Worm (Caenorhabditis elegans): ENCODE measurements around the gene T24H7.8.

Gene T24H7.8

ce11 chrII:6241758-6242157 lies at the start of gene T24H7.8:
T24H7.8 (plus strand) TSS chrII:6242058.
- no peak for TF ChIP-seq ceh-82 (tag; optimal IDR thresholded peaks at IDR 0.05)
- TF ChIP-seq nhr-47 (tag; optimal IDR thresholded peaks at IDR 0.05) = no peak
- no peak for TF ChIP-seq hlh-4 (tag; optimal IDR thresholded peaks at IDR 0.05)
- TF ChIP-seq nhr-77 (tag; optimal IDR thresholded peaks at IDR 0.05) = no peak
- TF ChIP-seq unc-130 (tag; optimal IDR thresholded peaks at IDR 0.05) = no peak
- TF ChIP-seq ceh-90 (tag; optimal IDR thresholded peaks at IDR 0.05) = no peak
- TF ChIP-seq nhr-85 (tag) = no peak
- TF ChIP-seq Y116A8C.19 (tag; optimal IDR thresholded peaks at IDR 0.05; ENCODE audit: borderline replicate concordance) = no peak
- no peak for TF ChIP-seq tlp-1 (tag; optimal IDR thresholded peaks at IDR 0.05)
- TF ChIP-seq unc-30 (tag; optimal IDR thresholded peaks at IDR 0.05) = no peak

- no peak for TF ChIP-seq unc-98 (GFP tag; IDR thresholded peaks at IDR 0.05)
- no peak for TF ChIP-seq sup-37 (GFP tag; optimal IDR thresholded peaks at IDR 0.05)
- TF ChIP-seq nhr-11 (tag; optimal IDR thresholded peaks at IDR 0.05) = no peak
- no peak for TF ChIP-seq ets-5 (GFP tag; IDR thresholded peaks at IDR 0.05)
- no peak for TF ChIP-seq nhr-71 (tag; optimal IDR thresholded peaks at IDR 0.05)
- no peak for TF ChIP-seq skn-1 (tag; optimal IDR thresholded peaks at IDR 0.05)
- no peak for TF ChIP-seq fos-1 (tag; optimal IDR thresholded peaks at IDR 0.05)
- TF ChIP-seq nhr-77 (tag; optimal IDR thresholded peaks at IDR 0.05) = no peak
- no peak for TF ChIP-seq elt-2 (tag; optimal IDR thresholded peaks at IDR 0.05)
Measured at ce11 chrII:6192484-6192883, 49.4 kb upstream of the T24H7.8 start, which contains the start of gene cpb-2. cpb-2 (plus strand) TSS chrII:6192784.

ce11 chrII:6196875-6197274 lies 45.0 kb upstream of the T24H7.8 start, which contains the start of the genes rbmx-2 and C30B5.2:
rbmx-2 (minus strand) TSS chrII:6196948.
C30B5.2 (plus strand) TSS chrII:6197180.
- TF ChIP-seq alr-1 (tag; optimal IDR thresholded peaks at IDR 0.05; ENCODE audit: borderline replicate concordance) = no peak
- peak; percentile 51 for TF ChIP-seq blmp-1 (tag; optimal IDR thresholded peaks at IDR 0.05)
- no peak for TF ChIP-seq egl-13 (tag; optimal IDR thresholded peaks at IDR 0.05)
- TF ChIP-seq dpl-1 (GFP tag; optimal IDR thresholded peaks at IDR 0.05) = peak; percentile 46 to 69 (median 67)
- no peak for TF ChIP-seq ces-1 (GFP tag; optimal IDR thresholded peaks at IDR 0.05)
- peak; percentile 41 for TF ChIP-seq nhr-20 (tag; optimal IDR thresholded peaks at IDR 0.05)
- TF ChIP-seq isw-1 (GFP tag; IDR thresholded peaks at IDR 0.05) = no peak
- TF ChIP-seq unc-130 (tag; optimal IDR thresholded peaks at IDR 0.05) = peak; percentile 19
- TF ChIP-seq lsy-2 (tag; optimal IDR thresholded peaks at IDR 0.05) = peak; percentile 83 to 94
- peak in 1 of 6 experiments; percentile 37 for TF ChIP-seq elt-3 (tag; optimal IDR thresholded peaks at IDR 0.05)
- TF ChIP-seq xbp-1 (tag; optimal IDR thresholded peaks at IDR 0.05) = peak; percentile 37
- TF ChIP-seq ceh-82 (tag; optimal IDR thresholded peaks at IDR 0.05) = peak in 2 of 3 experiments; percentile 31 to 36
- TF ChIP-seq C16A3.4 (tag; optimal IDR thresholded peaks at IDR 0.05) = peak; percentile 41
- peak; percentile 42 for TF ChIP-seq rnt-1 (tag; optimal IDR thresholded peaks at IDR 0.05)
- TF ChIP-seq grh-1 (GFP tag; IDR thresholded peaks at IDR 0.05) = no peak
- TF ChIP-seq snpc-4 (tag; optimal IDR thresholded peaks at IDR 0.05) = no peak
- TF ChIP-seq ceh-8 (GFP tag; optimal IDR thresholded peaks at IDR 0.05) = no peak
- peak; percentile 65 to 68 for TF ChIP-seq efl-1 (optimal IDR thresholded peaks at IDR 0.05)
- peak; percentile 66 to 95 for TF ChIP-seq efl-1 (GFP tag; optimal IDR thresholded peaks at IDR 0.05 in 1 of 2)
- peak; percentile 37 to 69 for TF ChIP-seq lin-35 (GFP tag; optimal IDR thresholded peaks at IDR 0.05)
- TF ChIP-seq irx-1 (tag; optimal IDR thresholded peaks at IDR 0.05) = peak; percentile 1
- TF ChIP-seq unc-86 (tag; optimal IDR thresholded peaks at IDR 0.05) = peak; percentile 8
- TF ChIP-seq skn-1 (tag; optimal IDR thresholded peaks at IDR 0.05) = peak; percentile 13
- TF ChIP-seq swsn-7 (tag; optimal IDR thresholded peaks at IDR 0.05) = peak; percentile 47
- TF ChIP-seq nhr-71 (tag; optimal IDR thresholded peaks at IDR 0.05) = peak; percentile 58
- TF ChIP-seq F16B12.6 (tag; optimal IDR thresholded peaks at IDR 0.05) = peak; percentile 94
- peak; percentile 42 for TF ChIP-seq tbx-2 (tag; optimal IDR thresholded peaks at IDR 0.05)
- peak; percentile 73 for TF ChIP-seq lir-3 (tag; optimal IDR thresholded peaks at IDR 0.05; ENCODE audit: poor library complexity)
- TF ChIP-seq pag-3 (tag; optimal IDR thresholded peaks at IDR 0.05; ENCODE audit: borderline replicate concordance, insufficient read depth) = no peak
- TF ChIP-seq lin-13 (GFP tag; optimal IDR thresholded peaks at IDR 0.05) = peak; percentile 6
- TF ChIP-seq mep-1 (tag; optimal IDR thresholded peaks at IDR 0.05) = peak; percentile 74
- TF ChIP-seq nhr-85 (tag) = no peak
